Fruit fly (Drosophila melanogaster): Measurements from ENCODE around the gene CG44385.
A peak's percentile ranks its signal among the peaks of the same experiment; 100 is the strongest.

The CG44385 gene

dm6 chrX:11132312-11132711 lies at the start of gene CG44385:
CG44385 (minus strand) TSS chrX:11132412.
- TF ChIP-seq noc (tag; optimal IDR thresholded peaks at IDR 0.05): no peak

- no peak for TF ChIP-seq noc (tag; optimal IDR thresholded peaks at IDR 0.05)
These were observed 43.9 kb upstream of the CG44385 start for dm6 chrX:11176073-11176472.

dm6 chrX:11170578-11170977 lies 38.4 kb upstream of the CG44385 start, which contains the start of gene CG1394:
CG1394 (minus strand) TSS chrX:11170678.
- no peak for TF ChIP-seq noc (tag; optimal IDR thresholded peaks at IDR 0.05)

- no peak for TF ChIP-seq noc (tag; optimal IDR thresholded peaks at IDR 0.05)
These were observed 36.7 kb upstream of the CG44385 start, which contains the start of gene Antdh for dm6 chrX:11168958-11169357. Antdh (minus strand) TSS chrX:11169058.

- no peak for TF ChIP-seq noc (tag; optimal IDR thresholded peaks at IDR 0.05)
These were observed 27.7 kb upstream of the CG44385 start, which contains the start of gene CG32668 for dm6 chrX:11159710-11160446. CG32668 (minus strand) TSS chrX:11159760.

dm6 chrX:11155808-11156589 lies 23.8 kb upstream of the CG44385 start:
- peak; percentile 39 for TF ChIP-seq noc (tag; optimal IDR thresholded peaks at IDR 0.05)

- TF ChIP-seq noc (tag; optimal IDR thresholded peaks at IDR 0.05): no peak
These were observed 22.4 kb upstream of the CG44385 start for dm6 chrX:11154511-11155197.

- no peak for TF ChIP-seq noc (tag; optimal IDR thresholded peaks at IDR 0.05)
These were observed 21.8 kb upstream of the CG44385 start, which contains the start of the genes rtv and Dlic for dm6 chrX:11153826-11154510. rtv (minus strand) TSS chrX:11153990. Dlic (plus strand) TSS chrX:11154421.

- no peak for TF ChIP-seq noc (tag; optimal IDR thresholded peaks at IDR 0.05)
These were observed 21.2 kb upstream of the CG44385 start for dm6 chrX:11153413-11153812.

- no peak for TF ChIP-seq noc (tag; optimal IDR thresholded peaks at IDR 0.05)
These were observed 17.0 kb upstream of the CG44385 start, which contains the start of gene Lint-1 for dm6 chrX:11149201-11149600. Lint-1 (plus strand) TSS chrX:11149323.

dm6 chrX:11148272-11148835 lies 16.1 kb upstream of the CG44385 start, which contains the start of gene Ran:
Ran (minus strand) TSS chrX:11148716.
- no peak for TF ChIP-seq noc (tag; optimal IDR thresholded peaks at IDR 0.05)

dm6 chrX:11147553-11148067 lies 15.4 kb upstream of the CG44385 start:
- TF ChIP-seq noc (tag; optimal IDR thresholded peaks at IDR 0.05): no peak

dm6 chrX:11146598-11147176 lies 14.5 kb upstream of the CG44385 start:
- no peak for TF ChIP-seq noc (tag; optimal IDR thresholded peaks at IDR 0.05)

- TF ChIP-seq noc (tag; optimal IDR thresholded peaks at IDR 0.05): no peak
These were observed 12.4 kb upstream of the CG44385 start for dm6 chrX:11144575-11144974.

All from whole organism, larva.